Worm (Caenorhabditis elegans) whole organism, L2 larva: ENCODE results near the gene ragc-1.

Source experiments
- C34F6.9 ChIP-seq: fragments of 150-350 bp; optimal IDR thresholded peaks from 2 replicates; lab custom pipeline; 2014; ENCODE audit warnings: missing biosample characterization, missing genetic modification characterization
- F13H6.1 ChIP-seq: sonication (generic microtip); optimal IDR thresholded peaks from 2 replicates; lab custom pipeline; 2016; ENCODE audit warnings: missing genetic modification characterization, missing compliant biosample characterization
- R02D3.7 ChIP-seq: fragments of 150-350 bp; optimal IDR thresholded peaks from 2 replicates; lab custom pipeline; 2014; ENCODE audit warnings: missing biosample characterization, missing genetic modification characterization
- ZK546.5 ChIP-seq: sonication (generic microtip); optimal IDR thresholded peaks from 2 replicates; lab custom pipeline; 2017; ENCODE audit warnings: missing biosample characterization, missing genetic modification characterization
- alr-1 ChIP-seq: fragments of 150-350 bp; optimal IDR thresholded peaks from 2 replicates; lab custom pipeline; 2014; ENCODE audit warnings: missing biosample characterization, missing genetic modification characterization
- ama-1 ChIP-seq: fragments of 150-350 bp; optimal IDR thresholded peaks from 2 replicates; lab custom pipeline; 2018; ENCODE audit warnings: inconsistent platforms
- blmp-1 ChIP-seq: sonication (generic microtip); optimal IDR thresholded peaks from 2 replicates; lab custom pipeline; 2017; ENCODE audit warnings: missing genetic modification characterization, mild to moderate bottlenecking, missing compliant biosample characterization, antibody characterized with exemption, moderate library complexity; ENCODE audit not compliant: insufficient read depth
- ceh-16 ChIP-seq: fragments of 150-350 bp; optimal IDR thresholded peaks from 2 replicates; lab custom pipeline; 2014; ENCODE audit warnings: missing biosample characterization, missing genetic modification characterization
- crh-2 ChIP-seq: sonication (generic microtip); optimal IDR thresholded peaks from 2 replicates; lab custom pipeline; 2017; ENCODE audit warnings: missing biosample characterization, missing genetic modification characterization
- dmd-4 ChIP-seq: sonication (generic microtip); optimal IDR thresholded peaks from 2 replicates; lab custom pipeline; 2017; ENCODE audit warnings: missing biosample characterization, missing genetic modification characterization
- elt-1 ChIP-seq: fragments of 150-350 bp; optimal IDR thresholded peaks from 2 replicates; lab custom pipeline; 2014; ENCODE audit warnings: missing biosample characterization, missing genetic modification characterization
- fos-1 ChIP-seq: fragments of 150-350 bp; optimal IDR thresholded peaks from 2 replicates; lab custom pipeline; 2014; ENCODE audit warnings: missing biosample characterization, missing genetic modification characterization
- gmeb-1 ChIP-seq: fragments of 150-350 bp; optimal IDR thresholded peaks from 2 replicates; lab custom pipeline; 2014; ENCODE audit warnings: missing biosample characterization, missing genetic modification characterization
- lin-11 ChIP-seq: fragments of 150-350 bp; sonication (generic microtip); optimal IDR thresholded peaks from 2 replicates; lab custom pipeline; 2014; ENCODE audit warnings: missing biosample characterization, missing genetic modification characterization, inconsistent platforms, mixed read lengths
- lin-13 ChIP-seq: fragments of 150-350 bp; optimal IDR thresholded peaks from 2 replicates; lab custom pipeline; 2014; ENCODE audit warnings: missing biosample characterization, missing genetic modification reagents, missing genetic modification characterization
- lsy-2 ChIP-seq, 2 experiments: fragments of 150-350 bp in 1 of 2; sonication (generic microtip) in 1 of 2; optimal IDR thresholded peaks; 2 replicates each; lab custom pipeline; 2014 to 2017; ENCODE audit warnings: missing biosample characterization in 2 of 2, missing genetic modification characterization in 2 of 2
- mab-5 ChIP-seq: fragments of 150-350 bp; optimal IDR thresholded peaks from 2 replicates; lab custom pipeline; 2014; ENCODE audit warnings: missing biosample characterization, missing genetic modification characterization
- mbf-1 ChIP-seq: sonication (generic microtip); optimal IDR thresholded peaks from 2 replicates; lab custom pipeline; 2017; ENCODE audit warnings: missing biosample characterization, missing genetic modification characterization
- mdl-1 ChIP-seq, 2 experiments: fragments of 150-350 bp in 1 of 2; sonication (generic microtip) in 1 of 2; optimal IDR thresholded peaks; 2 replicates each; lab custom pipeline; 2017; ENCODE audit warnings: missing biosample characterization in 2 of 2, missing genetic modification characterization in 2 of 2
- nhr-10 ChIP-seq: sonication (generic microtip); optimal IDR thresholded peaks from 2 replicates; lab custom pipeline; 2017; ENCODE audit warnings: missing biosample characterization, missing genetic modification characterization
- nhr-11 ChIP-seq: fragments of 150-350 bp; optimal IDR thresholded peaks from 2 replicates; lab custom pipeline; 2014; ENCODE audit warnings: missing biosample characterization, missing genetic modification characterization
- nhr-129 ChIP-seq: fragments of 150-350 bp; optimal IDR thresholded peaks from 2 replicates; lab custom pipeline; 2014; ENCODE audit warnings: missing biosample characterization, missing genetic modification characterization
- nhr-21 ChIP-seq: fragments of 150-350 bp; optimal IDR thresholded peaks from 2 replicates; lab custom pipeline; 2014; ENCODE audit warnings: missing biosample characterization, missing genetic modification characterization
- nhr-23 ChIP-seq: fragments of 150-350 bp; optimal IDR thresholded peaks from 2 replicates; lab custom pipeline; 2014; ENCODE audit warnings: missing biosample characterization, missing genetic modification reagents, missing genetic modification characterization
- nhr-237 ChIP-seq: fragments of 150-350 bp; optimal IDR thresholded peaks from 2 replicates; lab custom pipeline; 2014; ENCODE audit warnings: missing biosample characterization, missing genetic modification characterization
- nhr-25 ChIP-seq: fragments of 150-350 bp; sonication (generic microtip); optimal IDR thresholded peaks from 3 replicates; lab custom pipeline; 2014; ENCODE audit warnings: missing biosample characterization, missing genetic modification characterization
- nhr-6 ChIP-seq: fragments of 150-350 bp; optimal IDR thresholded peaks from 2 replicates; lab custom pipeline; 2014; ENCODE audit warnings: missing biosample characterization, missing genetic modification characterization
- peb-1 ChIP-seq: fragments of 150-350 bp; optimal IDR thresholded peaks from 2 replicates; lab custom pipeline; 2014; ENCODE audit warnings: missing biosample characterization, missing genetic modification characterization
- sem-4 ChIP-seq: fragments of 150-350 bp; optimal IDR thresholded peaks from 2 replicates; lab custom pipeline; 2014; ENCODE audit warnings: missing biosample characterization, missing genetic modification reagents, missing genetic modification characterization
- skn-1 ChIP-seq: sonication (generic microtip); optimal IDR thresholded peaks from 2 replicates; lab custom pipeline; 2017; ENCODE audit warnings: missing biosample characterization, missing genetic modification characterization
- sma-3 ChIP-seq: sonication (generic microtip); optimal IDR thresholded peaks from 2 replicates; lab custom pipeline; 2016; ENCODE audit warnings: missing genetic modification reagents, missing genetic modification characterization, missing compliant biosample characterization
- sma-9 ChIP-seq, 2 experiments: fragments of 150-350 bp in 1 of 2; sonication (generic microtip) in 1 of 2; optimal IDR thresholded peaks; 2 replicates each; lab custom pipeline; 2014 to 2016; ENCODE audit warnings: missing genetic modification characterization in 2 of 2, mild to moderate bottlenecking in 1 of 2, missing biosample characterization in 1 of 2, missing compliant biosample characterization in 1 of 2, missing genetic modification reagents in 1 of 2, moderate library complexity in 1 of 2
- snpc-4 ChIP-seq: fragments of 150-350 bp; optimal IDR thresholded peaks from 2 replicates; lab custom pipeline; 2014; ENCODE audit warnings: missing biosample characterization, missing genetic modification characterization
- unc-39 ChIP-seq: fragments of 150-350 bp; optimal IDR thresholded peaks from 2 replicates; lab custom pipeline; 2014; ENCODE audit warnings: missing biosample characterization, missing genetic modification characterization
- unc-55 ChIP-seq: fragments of 150-350 bp; sonication (generic microtip); optimal IDR thresholded peaks from 3 replicates; lab custom pipeline; 2014; ENCODE audit warnings: missing biosample characterization, missing genetic modification reagents, missing genetic modification characterization
- ztf-1 ChIP-seq: fragments of 200-800 bp; sonication (Bioruptor generic); conservative IDR thresholded peaks from 2 replicates; pipeline ENCODE4 v1.3.6; 2022; ENCODE audit warnings: missing genetic modification characterization, missing compliant biosample characterization
- ztf-11 ChIP-seq: sonication (generic microtip); optimal IDR thresholded peaks from 2 replicates; lab custom pipeline; 2017; ENCODE audit warnings: missing biosample characterization, missing genetic modification characterization

ragc-1 gene

DNA sequence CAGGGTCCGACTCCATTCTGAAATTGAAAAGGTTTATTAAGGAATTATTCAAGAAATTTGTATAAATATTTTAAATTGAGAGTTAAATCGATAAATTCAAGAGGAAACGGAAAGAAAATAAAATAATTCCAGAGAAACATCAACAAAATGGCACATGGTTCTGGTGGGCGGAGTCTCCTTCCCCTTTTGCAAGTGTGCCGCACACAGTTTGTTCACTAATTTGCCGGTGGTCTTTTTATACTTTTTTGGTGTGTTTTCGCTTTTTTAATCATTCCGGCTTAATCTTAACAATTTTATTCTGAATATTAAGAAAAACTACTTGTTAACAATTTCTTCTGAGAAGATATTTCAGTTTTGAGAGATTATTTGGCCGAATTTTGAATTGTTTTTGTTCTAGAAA is at the start of gene ragc-1, which contains the start of gene Y24F12A.1:
Gene ragc-1, minus strand, starts transcription at position 25 of the 400 bp plus-strand sequence.
Gene Y24F12A.1, plus strand, starts transcription at position 346 of the 400 bp plus-strand sequence.
- TF ChIP-seq crh-2 (tag; lab: Kevin White, UChicago), result peak; percentile 50
- peak; percentile 68 for TF ChIP-seq unc-55 (GFP tag; lab: Kevin White, UChicago)
- TF ChIP-seq peb-1, result no peak
- peak; percentile 55 for TF ChIP-seq sma-3
- peak; percentile 51 for TF ChIP-seq nhr-25 (tag; lab: Kevin White, UChicago)
- TF ChIP-seq gmeb-1 (tag; lab: Kevin White, UChicago), result peak; percentile 40
- TF ChIP-seq lin-13 (GFP tag; lab: Kevin White, UChicago), result peak; percentile 27
- TF ChIP-seq skn-1 (tag; lab: Kevin White, UChicago), result peak; percentile 30
- TF ChIP-seq blmp-1 (tag; lab: Kevin White, UChicago), result peak; percentile 31
- peak; percentile 18 for TF ChIP-seq snpc-4 (tag; lab: Kevin White, UChicago)
- peak; percentile 18 for TF ChIP-seq sma-9 (GFP tag; optimal IDR thresholded peaks at IDR 0.05; lab: Kevin White, UChicago)
- TF ChIP-seq sma-9 (tag; optimal IDR thresholded peaks at IDR 0.05; lab: Kevin White, UChicago), result no peak
- peak; percentile 69 for TF ChIP-seq nhr-129 (tag; lab: Kevin White, UChicago)
- TF ChIP-seq F13H6.1 (tag; lab: Kevin White, UChicago), result peak; percentile 29
- peak; percentile 72 for TF ChIP-seq C34F6.9 (tag; lab: Kevin White, UChicago)
- no peak for TF ChIP-seq mdl-1 (tag; optimal IDR thresholded peaks at IDR 0.05; lab: Kevin White, UChicago)
- TF ChIP-seq fos-1, result peak; percentile 13
- no peak for TF ChIP-seq nhr-21 (tag; lab: Kevin White, UChicago)
- TF ChIP-seq lin-11, result no peak
- TF ChIP-seq lsy-2 (tag; optimal IDR thresholded peaks at IDR 0.05; lab: Kevin White, UChicago), result peak in 1 of 2 experiments; percentile 72
- TF ChIP-seq, all 48 proteins: peak for 15

DNA sequence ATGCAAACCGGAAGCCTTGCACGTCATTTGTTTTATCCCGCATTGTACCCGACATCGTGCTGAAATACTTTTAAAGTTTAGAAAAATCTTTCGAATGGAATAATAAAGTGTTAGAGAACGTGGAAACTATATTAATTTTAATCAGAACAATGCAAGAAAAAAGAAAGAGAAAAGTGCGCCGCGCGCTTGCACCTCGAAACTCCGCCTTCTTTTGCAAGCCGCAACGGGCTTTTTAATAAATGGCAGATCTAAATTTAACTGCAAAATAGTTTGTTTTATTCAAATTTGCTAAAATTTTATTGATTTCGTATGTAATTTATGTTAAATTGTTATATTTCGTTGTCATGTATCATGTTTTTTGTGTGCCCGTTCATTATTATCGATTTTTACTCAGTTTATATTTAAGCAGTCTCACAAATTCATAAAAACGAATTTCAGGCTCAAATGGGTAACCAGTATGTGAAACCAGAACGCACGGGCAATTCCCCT is 47.3 kb upstream of the ragc-1 start, which contains the start of the genes acl-3 and ndub-6:
Gene acl-3, minus strand, starts transcription at position 59 of the 489 bp plus-strand sequence.
Gene ndub-6, plus strand, starts transcription at position 439 of the 489 bp plus-strand sequence.
- TF ChIP-seq C34F6.9 (tag; lab: Kevin White, UChicago) (peak; percentile 8), lsy-2 (tag; optimal IDR thresholded peaks at IDR 0.05; lab: Kevin White, UChicago) (peak in 1 of 2 experiments; percentile 14), ZK546.5 (tag; lab: Kevin White, UChicago) (no peak)

- TF ChIP-seq unc-39 (tag; lab: Kevin White, UChicago) (no peak), mab-5 (tag; lab: Kevin White, UChicago) (no peak), crh-2 (tag; lab: Kevin White, UChicago) (no peak), snpc-4 (tag; lab: Kevin White, UChicago) (no peak), fos-1 (no peak), dmd-4 (tag; lab: Kevin White, UChicago) (no peak), nhr-23 (no peak), ztf-1 (no peak), R02D3.7 (tag; lab: Kevin White, UChicago) (no peak), nhr-129 (tag; lab: Kevin White, UChicago) (no peak), nhr-25 (tag; lab: Kevin White, UChicago) (no peak), nhr-11 (tag; lab: Kevin White, UChicago) (no peak), sem-4 (tag; lab: Kevin White, UChicago) (no peak), nhr-6 (tag; lab: Kevin White, UChicago) (no peak), ZK546.5 (tag; lab: Kevin White, UChicago) (no peak), nhr-10 (no peak)
Observed at ce11 chrIV:11650344-11650743, 45.6 kb upstream of the ragc-1 start.

ce11 chrIV:11649031-11649430 is 44.3 kb upstream of the ragc-1 start, which contains the start of gene ZK809.8:
TSS of gene ZK809.8 (minus strand) at chrIV:11649064.
- TF ChIP-seq sma-9 (GFP tag; optimal IDR thresholded peaks at IDR 0.05; lab: Kevin White, UChicago) (peak; percentile 62), sma-9 (tag; optimal IDR thresholded peaks at IDR 0.05; lab: Kevin White, UChicago) (no peak), unc-55 (GFP tag; lab: Kevin White, UChicago) (no peak), F13H6.1 (tag; lab: Kevin White, UChicago) (peak; percentile 64), crh-2 (tag; lab: Kevin White, UChicago) (no peak), ama-1 (no peak), unc-39 (tag; lab: Kevin White, UChicago) (no peak), sem-4 (tag; lab: Kevin White, UChicago) (no peak), elt-1 (tag; lab: Kevin White, UChicago) (no peak), nhr-129 (tag; lab: Kevin White, UChicago) (peak; percentile 44), skn-1 (tag; lab: Kevin White, UChicago) (no peak), nhr-23 (no peak), ceh-16 (tag; lab: Kevin White, UChicago) (no peak), nhr-6 (tag; lab: Kevin White, UChicago) (peak; percentile 2), nhr-10 (no peak), C34F6.9 (tag; lab: Kevin White, UChicago) (peak; percentile 30), fos-1 (no peak), nhr-237 (tag; lab: Kevin White, UChicago) (no peak), lsy-2 (tag; optimal IDR thresholded peaks at IDR 0.05; lab: Kevin White, UChicago) (peak in 1 of 2 experiments; percentile 27), lin-13 (GFP tag; lab: Kevin White, UChicago) (no peak), ztf-11 (tag; lab: Kevin White, UChicago) (no peak), alr-1 (tag; lab: Kevin White, UChicago) (no peak), snpc-4 (tag; lab: Kevin White, UChicago) (no peak), sma-3 (no peak), mbf-1 (tag; lab: Kevin White, UChicago) (no peak), blmp-1 (tag; lab: Kevin White, UChicago) (no peak)
- TF ChIP-seq, all 48 proteins: peak for 6
